Worm (Caenorhabditis elegans): ENCODE data around the gene C04H5.1.
A peak's percentile ranks its signal among the peaks of the same experiment; 100 is the strongest.

Gene C04H5.1

DNA sequence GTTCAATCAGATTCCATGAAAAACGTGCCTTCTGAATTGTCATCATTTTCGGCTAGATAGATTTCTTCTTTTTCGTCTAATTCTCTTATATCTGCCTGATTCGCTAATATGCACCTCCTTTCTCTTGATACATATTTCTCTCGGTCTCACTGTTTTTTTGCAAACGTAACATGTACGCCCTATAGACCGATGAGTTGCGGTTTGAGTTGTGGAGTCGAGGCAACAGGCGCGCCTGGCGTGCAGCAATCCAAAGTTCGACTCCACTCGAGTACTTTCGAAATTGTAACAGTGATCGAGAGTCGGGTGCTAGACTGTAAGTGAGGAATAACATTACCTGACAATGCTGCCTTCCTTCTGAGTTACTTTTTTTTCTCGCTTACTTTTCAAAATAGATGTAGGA lies 37.3 kb upstream of the C04H5.1 start (continued):
- TF ChIP-seq rbr-2 (tag; optimal IDR thresholded peaks at IDR 0.05): peak; percentile 77
- peak; percentile 97 for TF ChIP-seq egl-43 (GFP tag; IDR thresholded peaks at IDR 0.05)
- peak; percentile 74 for TF ChIP-seq T20F7.1 (GFP tag; optimal IDR thresholded peaks at IDR 0.05)
- TF ChIP-seq Y48G9A.11 (GFP tag; IDR thresholded peaks at IDR 0.05): peak; percentile 81
- peak; percentile 32 for TF ChIP-seq pqm-1 (tag; optimal IDR thresholded peaks at IDR 0.05)
- TF ChIP-seq daf-16 (GFP tag; optimal IDR thresholded peaks at IDR 0.05): peak; percentile 60 to 92
- TF ChIP-seq daf-16 (tag; optimal IDR thresholded peaks at IDR 0.05): peak; percentile 77
- TF ChIP-seq ceh-32 (tag; optimal IDR thresholded peaks at IDR 0.05; ENCODE audit: poor library complexity): no peak
- TF ChIP-seq skn-1 (tag; optimal IDR thresholded peaks at IDR 0.05): no peak
- no peak for TF ChIP-seq nhr-76 (tag; optimal IDR thresholded peaks at IDR 0.05)
- peak; percentile 86 for TF ChIP-seq duxl-1 (tag; optimal IDR thresholded peaks at IDR 0.05; ENCODE audit: poor library complexity)
- peak; percentile 87 for TF ChIP-seq spr-1 (tag; optimal IDR thresholded peaks at IDR 0.05)
- TF ChIP-seq mxl-2 (GFP tag; conservative IDR thresholded peaks at IDR 0.05): peak; percentile 60
- peak; percentile 81 for TF ChIP-seq snpc-1.2 (GFP tag; IDR thresholded peaks at IDR 0.05)
- TF ChIP-seq nhr-102 (tag; optimal IDR thresholded peaks at IDR 0.05): peak; percentile 89
- no peak for TF ChIP-seq aly-2 (tag; optimal IDR thresholded peaks at IDR 0.05)
- peak; percentile 90 for TF ChIP-seq dve-1 (tag; optimal IDR thresholded peaks at IDR 0.05; ENCODE audit: insufficient read depth)
- TF ChIP-seq gei-8 (GFP tag; optimal IDR thresholded peaks at IDR 0.05): peak; percentile 89
- TF ChIP-seq attf-4 (tag; optimal IDR thresholded peaks at IDR 0.05): peak; percentile 41
- no peak for TF ChIP-seq ztf-11 (tag; optimal IDR thresholded peaks at IDR 0.05)
- no peak for TF ChIP-seq egl-27 (tag; optimal IDR thresholded peaks at IDR 0.05)
- peak; percentile 69 for TF ChIP-seq zfp-2 (tag; optimal IDR thresholded peaks at IDR 0.05)
- peak; percentile 90 for TF ChIP-seq tra-1 (GFP tag; IDR thresholded peaks at IDR 0.05)
- peak; percentile 57 for TF ChIP-seq F10B5.3 (tag; optimal IDR thresholded peaks at IDR 0.05)
- TF ChIP-seq nhr-11 (tag; optimal IDR thresholded peaks at IDR 0.05): peak; percentile 55
- peak; percentile 88 for TF ChIP-seq lir-3 (tag; optimal IDR thresholded peaks at IDR 0.05)
- no peak for TF ChIP-seq ama-1 (optimal IDR thresholded peaks at IDR 0.05)
- peak; percentile 76 for TF ChIP-seq Y5F2A.4 (GFP tag; optimal IDR thresholded peaks at IDR 0.05)
- TF ChIP-seq ZK546.5 (tag; optimal IDR thresholded peaks at IDR 0.05): no peak
- TF ChIP-seq ztf-7 (tag; optimal IDR thresholded peaks at IDR 0.05): peak; percentile 61
- no peak for TF ChIP-seq fos-1 (tag; optimal IDR thresholded peaks at IDR 0.05)
- no peak for TF ChIP-seq fkh-10 (GFP tag; optimal IDR thresholded peaks at IDR 0.05)
- TF ChIP-seq mxl-3 (GFP tag; optimal IDR thresholded peaks at IDR 0.05): peak; percentile 83
- peak; percentile 77; the same call in 1 of the 2 replicates for TF ChIP-seq mdt-29 (GFP tag; IDR thresholded peaks at IDR 0.05)
- TF ChIP-seq daf-12 (tag; optimal IDR thresholded peaks at IDR 0.05): no peak
- peak; percentile 87 for TF ChIP-seq arid-1 (GFP tag; conservative IDR thresholded peaks at IDR 0.05)
- no peak for TF ChIP-seq zag-1 (tag; optimal IDR thresholded peaks at IDR 0.05)
- peak; percentile 93 for TF ChIP-seq pha-4 (GFP tag; IDR thresholded peaks at IDR 0.05)
- no peak for TF ChIP-seq pha-4 (tag; optimal IDR thresholded peaks at IDR 0.05)
- TF ChIP-seq unc-130 (GFP tag; optimal IDR thresholded peaks at IDR 0.05): peak; percentile 92
- peak; percentile 95 for TF ChIP-seq nhr-42 (GFP tag; IDR thresholded peaks at IDR 0.05)
- TF ChIP-seq set-16 (GFP tag; IDR thresholded peaks at IDR 0.05): peak; percentile 24; the same call in 1 of the 2 replicates
- peak; percentile 98 for TF ChIP-seq dmd-8 (GFP tag; IDR thresholded peaks at IDR 0.05)
- TF ChIP-seq nhr-237 (tag; optimal IDR thresholded peaks at IDR 0.05): no peak
- TF ChIP-seq ceh-28 (tag; optimal IDR thresholded peaks at IDR 0.05): no peak
- peak; percentile 78 to 88; a peak in 2 of 4 replicates for TF ChIP-seq madf-5 (GFP tag; IDR thresholded peaks at IDR 0.05)
- TF ChIP-seq nhr-77 (tag; optimal IDR thresholded peaks at IDR 0.05): peak; percentile 96
- TF ChIP-seq dpl-1 (GFP tag; optimal IDR thresholded peaks at IDR 0.05): peak; percentile 68
- TF ChIP-seq lsy-2 (tag; optimal IDR thresholded peaks at IDR 0.05): peak; percentile 39 to 84
- peak in 1 of 2 experiments; percentile 48 for TF ChIP-seq mdl-1 (tag; optimal IDR thresholded peaks at IDR 0.05)
- peak; percentile 87 for TF ChIP-seq lin-1 (GFP tag; IDR thresholded peaks at IDR 0.05)
- TF ChIP-seq cey-2 (tag; optimal IDR thresholded peaks at IDR 0.05; ENCODE audit: borderline replicate concordance, insufficient read depth): peak; percentile 26

All from whole organism, L4 larva.